Worm (Caenorhabditis elegans) whole organism, early embryonic: ENCODE measurements around the gene C26E1.2.

Source experiments
- F13C5.2 ChIP-seq: sonication (generic microtip); optimal IDR thresholded peaks from 2 replicates; lab custom pipeline; 2017; ENCODE audit warnings: mild to moderate bottlenecking, missing genetic modification characterization, inconsistent platforms, missing compliant biosample characterization
- aly-1 ChIP-seq: sonication (generic microtip); optimal IDR thresholded peaks from 2 replicates; lab custom pipeline; 2016; ENCODE audit warnings: missing genetic modification characterization, missing compliant biosample characterization
- ama-1 ChIP-seq: fragments of 150-350 bp; optimal IDR thresholded peaks from 2 replicates; lab custom pipeline; 2014
- ceh-13 ChIP-seq: fragments of 200-800 bp; sonication (Bioruptor generic); optimal IDR thresholded peaks from 2 replicates; lab custom pipeline; 2018; ENCODE audit warnings: mild to moderate bottlenecking, missing genetic modification characterization, missing compliant biosample characterization
- ets-7 ChIP-seq: sonication (generic microtip); optimal IDR thresholded peaks from 2 replicates; lab custom pipeline; 2016; ENCODE audit warnings: missing genotype, missing genetic modification characterization, missing compliant biosample characterization
- hmbx-1 ChIP-seq: sonication (generic microtip); optimal IDR thresholded peaks from 2 replicates; lab custom pipeline; 2016; ENCODE audit warnings: mild to moderate bottlenecking, missing genetic modification characterization, missing compliant biosample characterization
- hmg-4 ChIP-seq: fragments of 200-800 bp; sonication (Bioruptor generic); optimal IDR thresholded peaks from 2 replicates; lab custom pipeline; 2018; ENCODE audit warnings: mild to moderate bottlenecking, missing genetic modification characterization, missing compliant biosample characterization
- scrt-1 ChIP-seq: fragments of 200-800 bp; sonication (Bioruptor generic); IDR thresholded peaks from 2 replicates; pipeline ENCODE4 v1.3.6; 2022; ENCODE audit warnings: missing genetic modification characterization, missing compliant biosample characterization
- tbx-37 ChIP-seq: fragments of 200-800 bp; sonication (Bioruptor generic); conservative IDR thresholded peaks from 2 replicates; pipeline ENCODE4 v1.3.6; 2022; ENCODE audit warnings: missing genetic modification reagents, missing genetic modification characterization, missing compliant biosample characterization

DNA sequence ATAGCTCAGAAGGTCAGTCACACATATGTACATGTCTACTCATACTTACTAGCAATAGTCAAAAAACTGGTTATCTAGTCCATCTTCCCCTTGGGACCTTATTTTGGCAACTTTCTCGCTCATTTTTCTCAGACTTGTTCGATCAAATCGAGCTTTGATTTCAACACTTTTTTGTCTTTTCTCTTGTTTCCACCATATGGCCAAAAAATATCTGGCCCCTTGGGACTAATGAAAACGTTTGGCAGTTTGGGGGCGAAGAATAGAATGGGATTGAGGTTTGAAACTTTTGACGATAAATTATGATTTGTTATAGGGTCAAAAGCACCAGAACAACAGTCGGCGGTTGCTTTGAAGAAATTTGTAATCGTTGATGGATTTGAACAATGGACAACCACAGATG is 47.5 kb downstream of the C26E1.2 start:
- no peak for TF ChIP-seq ama-1 (lab: Kevin White, UChicago)
- TF ChIP-seq scrt-1 (GFP tag; lab: Robert Waterston, UW), result no peak
- no peak for TF ChIP-seq tbx-37 (GFP tag; lab: Robert Waterston, UW)
- no peak for TF ChIP-seq hmg-4 (GFP tag; lab: Kevin White, UChicago)
- TF ChIP-seq hmbx-1, result no peak
- TF ChIP-seq ets-7, result no peak
- no peak for TF ChIP-seq F13C5.2 (tag; lab: Kevin White, UChicago)
- no peak for TF ChIP-seq ceh-13 (GFP tag; lab: Kevin White, UChicago)
- TF ChIP-seq aly-1 (tag; lab: Kevin White, UChicago), result no peak
